Fruit fly (Drosophila melanogaster) whole organism, wandering third instar larva: ENCODE measurements around the gene CG16719.

Experiments
- CrebA ChIP-seq: fragments of 200-800 bp; sonication (Bioruptor generic); optimal IDR thresholded peaks from 2 replicates; lab custom pipeline; 2016; ENCODE audit warnings: missing biosample characterization, mild to moderate bottlenecking, missing genetic modification characterization, borderline replicate concordance
- GATAd ChIP-seq: sonication (Bioruptor generic); optimal IDR thresholded peaks from 2 replicates; lab custom pipeline; 2016; ENCODE audit warnings: missing biosample characterization, missing genetic modification characterization
- Myc ChIP-seq: fragments of >200 bp; optimal IDR thresholded peaks from 2 replicates; lab custom pipeline; 2017
- OdsH ChIP-seq: fragments of 200-800 bp; sonication (Bioruptor generic); optimal IDR thresholded peaks from 2 replicates; lab custom pipeline; 2016; ENCODE audit warnings: missing biosample characterization, mild to moderate bottlenecking, missing genetic modification characterization
- br ChIP-seq: fragments of 200-800 bp; sonication (Bioruptor generic); optimal IDR thresholded peaks from 2 replicates; lab custom pipeline; 2016; ENCODE audit warnings: missing biosample characterization, missing genetic modification characterization
- dmrt93B ChIP-seq: fragments of 200-800 bp; sonication (Bioruptor generic); optimal IDR thresholded peaks from 2 replicates; lab custom pipeline; 2018; ENCODE audit warnings: missing biosample characterization, mild to moderate bottlenecking, missing genetic modification characterization
- jim ChIP-seq: fragments of 175-275, 200-325 bp; sonication (Bioruptor generic); optimal IDR thresholded peaks from 2 replicates; lab custom pipeline; 2016; ENCODE audit warnings: missing biosample characterization, mild to moderate bottlenecking, missing genetic modification characterization
- pan ChIP-seq: fragments of >200 bp; optimal IDR thresholded peaks from 2 replicates; lab custom pipeline; 2017
- psq ChIP-seq: fragments of 200-800 bp; sonication (Bioruptor generic); optimal IDR thresholded peaks from 3 replicates; lab custom pipeline; 2017; ENCODE audit warnings: missing biosample characterization, mild to moderate bottlenecking, missing genetic modification characterization, moderate library complexity
- sv ChIP-seq: fragments of 200-800 bp; sonication (Bioruptor generic); optimal IDR thresholded peaks from 3 replicates; lab custom pipeline; 2016; ENCODE audit warnings: missing biosample characterization, missing genetic modification characterization
- usp ChIP-seq: fragments of >200 bp; optimal IDR thresholded peaks from 2 replicates; lab custom pipeline; 2017; ENCODE audit warnings: missing biosample characterization, missing genetic modification characterization

dm6 chr3L:9694867-9695236, 9.9 kb downstream of the CG16719 start:
- TF ChIP-seq GATAd (no peak), OdsH (no peak), pan (lab: Kevin White, UChicago) (no peak), jim (GFP tag; lab: Kevin White, UChicago) (no peak), sv (GFP tag; lab: Kevin White, UChicago) (no peak), br (no peak), psq (GFP tag; lab: Kevin White, UChicago) (no peak), dmrt93B (GFP tag; lab: Kevin White, UChicago) (no peak), CrebA (no peak), Myc (lab: Kevin White, UChicago) (no peak), usp (no peak)
